Worm (Caenorhabditis elegans) whole organism, young adult: Measurements from ENCODE around the gene T04C12.7.

Experiments
- F57A8.1 ChIP-seq: fragments of 200-800 bp; sonication (Bioruptor generic); optimal IDR thresholded peaks from 2 replicates; lab custom pipeline; 2018; ENCODE audit warnings: mild to moderate bottlenecking, missing genetic modification characterization, moderate library complexity, missing compliant biosample characterization
- hlh-12 ChIP-seq: sonication (generic microtip); optimal IDR thresholded peaks from 2 replicates; lab custom pipeline; 2016; ENCODE audit warnings: missing genetic modification characterization, missing compliant biosample characterization
- nhr-120 ChIP-seq: fragments of 200-800 bp; sonication (Bioruptor generic); IDR thresholded peaks from 2 replicates; pipeline ENCODE4 v1.3.6; 2022; ENCODE audit warnings: missing genetic modification characterization, missing compliant biosample characterization

ce11 chrV:11014758-11015157, 39.2 kb upstream of the T04C12.7 start:
- TF ChIP-seq F57A8.1 (GFP tag; lab: Kevin White, UChicago) (no peak), hlh-12 (no peak), nhr-120 (no peak)
